Fruit fly (Drosophila melanogaster) whole organism, embryonic: ENCODE results near the gene CG11672.

Source experiments
- Abd-B ChIP-seq: fragments of 200-800 bp; sonication (Bioruptor generic); optimal IDR thresholded peaks from 2 replicates; lab custom pipeline; 2018; ENCODE audit warnings: missing biosample characterization, mild to moderate bottlenecking, missing genetic modification characterization, moderate library complexity
- Awh ChIP-seq: fragments of 200-800 bp; sonication (Bioruptor generic); IDR thresholded peaks from 2 replicates; pipeline ENCODE4, ENCODE4 v1.3.6; 2022; ENCODE audit warnings: missing biosample characterization, missing genetic modification characterization
- Bgb ChIP-seq: fragments of 200-800 bp; sonication (Bioruptor generic); IDR thresholded peaks from 2 replicates; pipeline ENCODE4 v1.3.6; 2022; ENCODE audit warnings: missing biosample characterization, missing genetic modification characterization; ENCODE audit not compliant: partially characterized antibody
- CG10209 ChIP-seq: fragments of 200-800 bp; sonication (Bioruptor generic); optimal IDR thresholded peaks from 3 replicates; lab custom pipeline; 2017; ENCODE audit warnings: missing biosample characterization, mild to moderate bottlenecking, missing genetic modification characterization, missing genetic modification reagents
- CG10431 ChIP-seq: fragments of 200-800 bp; sonication (Bioruptor generic); optimal IDR thresholded peaks from 3 replicates; lab custom pipeline; 2018; ENCODE audit warnings: missing biosample characterization, mild to moderate bottlenecking, missing genetic modification characterization
- CG11247 ChIP-seq: fragments of 200-800 bp; sonication (Bioruptor generic); IDR thresholded peaks from 2 replicates; pipeline ENCODE4 v1.3.6; 2022; ENCODE audit warnings: missing biosample characterization, missing genetic modification characterization
- CG15269 ChIP-seq: fragments of 200-800 bp; sonication (Bioruptor generic); optimal IDR thresholded peaks from 2 replicates; lab custom pipeline; 2018; ENCODE audit warnings: missing biosample characterization, mild to moderate bottlenecking, missing genetic modification characterization, moderate library complexity
- CG15696 ChIP-seq: fragments of 200-800 bp; sonication (Bioruptor generic); optimal IDR thresholded peaks from 2 replicates; lab custom pipeline; 2019; ENCODE audit warnings: missing biosample characterization, mild to moderate bottlenecking, missing genetic modification characterization, moderate library complexity
- CG1603 ChIP-seq: fragments of 200-800 bp; sonication (Bioruptor generic); optimal IDR thresholded peaks from 2 replicates; lab custom pipeline; 2019; ENCODE audit warnings: missing biosample characterization, mild to moderate bottlenecking, missing genetic modification characterization, moderate library complexity
- CG1647 ChIP-seq: fragments of 200-800 bp; sonication (Bioruptor generic); optimal IDR thresholded peaks from 3 replicates; lab custom pipeline; 2016; ENCODE audit warnings: missing biosample characterization, missing genetic modification characterization
- CG16863 ChIP-seq: fragments of 200-800 bp; sonication (Bioruptor generic); optimal IDR thresholded peaks from 3 replicates; lab custom pipeline; 2016; ENCODE audit warnings: missing biosample characterization, missing genetic modification characterization
- CG18011 ChIP-seq: fragments of 200-800 bp; sonication (Bioruptor generic); optimal IDR thresholded peaks from 2 replicates; lab custom pipeline; 2017; ENCODE audit warnings: missing biosample characterization, missing genetic modification characterization, mild to moderate bottlenecking, moderate library complexity, missing genotype
- CG18619 ChIP-seq: fragments of 200-800 bp; sonication (Bioruptor generic); optimal IDR thresholded peaks from 3 replicates; lab custom pipeline; 2017; ENCODE audit warnings: missing biosample characterization, mild to moderate bottlenecking, missing genetic modification characterization
- CG2199 ChIP-seq: fragments of 200-800 bp; sonication (Bioruptor generic); IDR thresholded peaks from 3 replicates; pipeline ENCODE4 v1.3.6; 2022; ENCODE audit warnings: missing biosample characterization, missing genetic modification characterization
- CG31365 ChIP-seq: fragments of 200-800 bp; sonication (Bioruptor generic); optimal IDR thresholded peaks from 2 replicates; lab custom pipeline; 2018; ENCODE audit warnings: missing biosample characterization, mild to moderate bottlenecking, missing genetic modification characterization
- CG5245 ChIP-seq: fragments of 200-800 bp; sonication (Bioruptor generic); optimal IDR thresholded peaks from 3 replicates; lab custom pipeline; 2016; ENCODE audit warnings: missing biosample characterization, missing genetic modification characterization
- CG6272 ChIP-seq: fragments of 200-800 bp; sonication (Bioruptor generic); IDR thresholded peaks from 2 replicates; pipeline ENCODE4 v1.3.6; 2022; ENCODE audit warnings: missing biosample characterization, missing genetic modification characterization
- CG6689 ChIP-seq: fragments of 200-800 bp; sonication (Bioruptor generic); IDR thresholded peaks from 2 replicates; pipeline ENCODE4 v1.3.6; 2022; ENCODE audit warnings: missing biosample characterization, missing genetic modification characterization
- CG7928 ChIP-seq: fragments of 200-800 bp; sonication (Bioruptor generic); optimal IDR thresholded peaks from 2 replicates; lab custom pipeline; 2017; ENCODE audit warnings: missing biosample characterization, mild to moderate bottlenecking, missing genetic modification characterization
- CG8281 ChIP-seq: fragments of 200-800 bp; sonication (Bioruptor generic); optimal IDR thresholded peaks from 2 replicates; lab custom pipeline; 2018; ENCODE audit warnings: missing biosample characterization, mild to moderate bottlenecking, missing genetic modification characterization, moderate library complexity
- CG8924 ChIP-seq: fragments of 200-800 bp; optimal IDR thresholded peaks from 3 replicates; lab custom pipeline; 2019; ENCODE audit warnings: missing biosample characterization, mild to moderate bottlenecking, missing genetic modification characterization, moderate library complexity
- CG9876 ChIP-seq: fragments of 200-800 bp; sonication (Bioruptor generic); optimal IDR thresholded peaks from 2 replicates; lab custom pipeline; 2016; ENCODE audit warnings: missing biosample characterization, missing genetic modification characterization
- Dll ChIP-seq: fragments of 200-800 bp; sonication (Bioruptor generic); IDR thresholded peaks from 4 replicates; pipeline ENCODE4 v1.3.6; 2022; ENCODE audit warnings: missing biosample characterization, missing genetic modification characterization; ENCODE audit not compliant: partially characterized antibody
- Fer3 ChIP-seq: fragments of 200-800 bp; sonication (Bioruptor generic); optimal IDR thresholded peaks from 2 replicates; lab custom pipeline; 2018; ENCODE audit warnings: missing biosample characterization, mild to moderate bottlenecking, missing genetic modification characterization, moderate library complexity
- GATAe ChIP-seq: fragments of 200-800 bp; sonication (Bioruptor generic); conservative IDR thresholded peaks from 2 replicates; pipeline ENCODE4 v1.3.6; 2022; ENCODE audit warnings: missing biosample characterization, missing genetic modification characterization
- HLHmδ ChIP-seq: fragments of 200-800 bp; sonication (Bioruptor generic); optimal IDR thresholded peaks from 2 replicates; lab custom pipeline; 2018; ENCODE audit warnings: missing biosample characterization, mild to moderate bottlenecking, missing genetic modification characterization, moderate library complexity
- Hand ChIP-seq: fragments of 200-800 bp; sonication (Bioruptor generic); optimal IDR thresholded peaks from 2 replicates; lab custom pipeline; 2017; ENCODE audit warnings: mild to moderate bottlenecking, missing biosample characterization, missing genetic modification reagents, missing genetic modification characterization
- Hmr ChIP-seq: fragments of 200-800 bp; sonication (Bioruptor generic); optimal IDR thresholded peaks from 3 replicates; lab custom pipeline; 2017; ENCODE audit warnings: mild to moderate bottlenecking, missing biosample characterization, missing genetic modification reagents, missing genetic modification characterization
- Kr ChIP-seq: fragments of 200-800 bp; sonication (Bioruptor generic); optimal IDR thresholded peaks from 2 replicates; lab custom pipeline; 2017; ENCODE audit warnings: missing biosample characterization, mild to moderate bottlenecking, missing genetic modification characterization
- Lim3 ChIP-seq: fragments of 200-800 bp; sonication (Bioruptor generic); IDR thresholded peaks from 2 replicates; pipeline ENCODE4 v1.3.6; 2022; ENCODE audit warnings: missing biosample characterization, missing genetic modification characterization
- Meics ChIP-seq: fragments of 200-800 bp; sonication (Bioruptor generic); optimal IDR thresholded peaks from 2 replicates; lab custom pipeline; 2017; ENCODE audit warnings: missing biosample characterization, mild to moderate bottlenecking, missing genetic modification characterization
- Nf-YA ChIP-seq: fragments of 200-800 bp; sonication (Bioruptor generic); IDR thresholded peaks from 2 replicates; pipeline ENCODE4 v1.3.6; 2022; ENCODE audit warnings: missing biosample characterization, missing genetic modification characterization
- Six4 ChIP-seq: fragments of 200-800 bp; sonication (Bioruptor generic); optimal IDR thresholded peaks from 2 replicates; lab custom pipeline; 2016; ENCODE audit warnings: missing biosample characterization, missing genetic modification characterization
- az2 ChIP-seq: fragments of 200-800 bp; sonication (Bioruptor generic); optimal IDR thresholded peaks from 3 replicates; lab custom pipeline; 2016; ENCODE audit warnings: missing biosample characterization, missing genetic modification characterization
- bowl ChIP-seq: fragments of 200-800 bp; sonication (Bioruptor generic); IDR thresholded peaks from 2 replicates; pipeline ENCODE4 v1.3.6; 2022; ENCODE audit warnings: missing biosample characterization, missing genetic modification characterization
- br ChIP-seq: fragments of >200 bp; optimal IDR thresholded peaks from 2 replicates; lab custom pipeline; 2017
- ewg ChIP-seq: fragments of 200-800 bp; sonication (Bioruptor generic); optimal IDR thresholded peaks from 3 replicates; lab custom pipeline; 2017; ENCODE audit warnings: mild to moderate bottlenecking, missing biosample characterization, missing genetic modification reagents, missing genetic modification characterization
- fru ChIP-seq: fragments of >200 bp; optimal IDR thresholded peaks from 2 replicates; lab custom pipeline; 2017
- ftz-f1 ChIP-seq: fragments of 200-800 bp; sonication (Bioruptor generic); optimal IDR thresholded peaks from 2 replicates; lab custom pipeline; 2016; ENCODE audit warnings: missing biosample characterization, missing genetic modification characterization
- grn ChIP-seq: fragments of 200-800 bp; sonication (Bioruptor generic); optimal IDR thresholded peaks from 3 replicates; lab custom pipeline; 2017; ENCODE audit warnings: missing biosample characterization, missing genetic modification characterization
- hkb ChIP-seq, 2 experiments: fragments of 200-800 bp in 1 of 2; fragments of >200 bp in 1 of 2; sonication (Bioruptor generic) in 1 of 2; IDR thresholded peaks in 1 of 2; optimal IDR thresholded peaks in 1 of 2; 2 replicates each; pipeline versions ENCODE4 v1.3.6 to Lab custom; 2017 to 2022; ENCODE audit warnings: missing biosample characterization in 1 of 2, missing genetic modification characterization in 1 of 2
- hth ChIP-seq: fragments of >200 bp; optimal IDR thresholded peaks from 2 replicates; lab custom pipeline; 2017; ENCODE audit warnings: inconsistent platforms
- jing ChIP-seq: fragments of 200-800 bp; sonication (Bioruptor generic); optimal IDR thresholded peaks from 2 replicates; lab custom pipeline; 2018; ENCODE audit warnings: missing biosample characterization, mild to moderate bottlenecking, missing genetic modification characterization
- jumu ChIP-seq: fragments of 200-800 bp; sonication (Bioruptor generic); optimal IDR thresholded peaks from 3 replicates; lab custom pipeline; 2016; ENCODE audit warnings: missing biosample characterization, missing genetic modification characterization
- lov ChIP-seq, 2 experiments: fragments of 200-800 bp in 1 of 2; fragments of >200 bp in 1 of 2; sonication (Bioruptor generic) in 1 of 2; IDR thresholded peaks in 1 of 2; optimal IDR thresholded peaks in 1 of 2; 2 replicates in 1 of 2; 3 replicates in 1 of 2; pipeline versions ENCODE4 v1.3.6 to Lab custom; 2017 to 2022; ENCODE audit warnings: missing biosample characterization in 1 of 2, missing genetic modification characterization in 1 of 2
- maf-S ChIP-seq: fragments of 200-800 bp; sonication (Bioruptor generic); optimal IDR thresholded peaks from 2 replicates; lab custom pipeline; 2016; ENCODE audit warnings: missing biosample characterization, missing genetic modification characterization
- pita ChIP-seq: fragments of 200-800 bp; sonication (Bioruptor generic); optimal IDR thresholded peaks from 2 replicates; lab custom pipeline; 2017; ENCODE audit warnings: missing biosample characterization, mild to moderate bottlenecking, missing genetic modification characterization
- scrt ChIP-seq: fragments of 200-800 bp; sonication (Bioruptor generic); optimal IDR thresholded peaks from 2 replicates; lab custom pipeline; 2018; ENCODE audit warnings: missing biosample characterization, mild to moderate bottlenecking, missing genetic modification characterization, moderate library complexity
- slou ChIP-seq: fragments of 200-800 bp; sonication (Bioruptor generic); optimal IDR thresholded peaks from 3 replicates; lab custom pipeline; 2016; ENCODE audit warnings: missing biosample characterization, missing genetic modification characterization
- slp2 ChIP-seq: fragments of 200-800 bp; sonication (Bioruptor generic); optimal IDR thresholded peaks from 2 replicates; lab custom pipeline; 2016; ENCODE audit warnings: missing biosample characterization, missing genetic modification characterization
- vfl ChIP-seq: fragments of 200-800 bp; sonication (Bioruptor generic); optimal IDR thresholded peaks from 2 replicates; lab custom pipeline; 2016; ENCODE audit warnings: missing biosample characterization, missing genetic modification characterization

The CG11672 gene

dm6 chr3R:8243720-8244119, 46.7 kb downstream of the CG11672 start, which contains the start of the genes CG9636, CG18749 and CG33722 (continued):
- TF ChIP-seq slou (GFP tag; lab: Kevin White, UChicago) (peak; percentile 27), CG6689 (peak; percentile 70), slp2 (GFP tag; lab: Kevin White, UChicago) (peak; percentile 11), CG18619 (GFP tag; lab: Kevin White, UChicago) (peak; percentile 46), br (lab: Kevin White, UChicago) (no peak), Fer3 (tag; lab: Kevin White, UChicago) (peak; percentile 56), jumu (GFP tag; lab: Kevin White, UChicago) (no peak), grn (GFP tag; lab: Kevin White, UChicago) (no peak), bowl (GFP tag; lab: Robert Waterston, UW) (0 out of 2 replicates have a peak, but pooled peaks have one; percentile 34), fru (lab: Kevin White, UChicago) (no peak), pita (GFP tag; lab: Kevin White, UChicago) (no peak), CG31365 (tag; lab: Kevin White, UChicago) (peak; percentile 50), Abd-B (GFP tag; lab: Kevin White, UChicago) (peak; percentile 84), CG7928 (GFP tag; lab: Kevin White, UChicago) (no peak), maf-S (GFP tag; lab: Kevin White, UChicago) (no peak), CG2199 (GFP tag; lab: Robert Waterston, UW) (0 out of 3 replicates have a peak, but pooled peaks have one; percentile 13), Bgb (peak; percentile 93), CG15696 (tag; lab: Kevin White, UChicago) (peak; percentile 53), Hand (GFP tag; lab: Kevin White, UChicago) (peak; percentile 41), CG8924 (tag; lab: Kevin White, UChicago) (peak; percentile 72), CG5245 (GFP tag; lab: Kevin White, UChicago) (peak; percentile 45), hth (lab: Kevin White, UChicago) (no peak), GATAe (no peak), CG16863 (GFP tag; lab: Kevin White, UChicago) (no peak), CG9876 (GFP tag; lab: Kevin White, UChicago) (no peak), HLHmδ (GFP tag; lab: Kevin White, UChicago) (no peak), CG1647 (no peak), CG1603 (tag; lab: Kevin White, UChicago) (peak; percentile 38), Nf-YA (GFP tag; lab: Robert Waterston, UW) (no peak), Six4 (GFP tag; lab: Kevin White, UChicago) (peak; percentile 54), CG15269 (tag; lab: Kevin White, UChicago) (peak; percentile 61), CG10209 (GFP tag; lab: Kevin White, UChicago) (peak; percentile 34), jing (GFP tag; lab: Kevin White, UChicago) (no peak), vfl (peak; percentile 54), Hmr (GFP tag; lab: Kevin White, UChicago) (peak; percentile 70), ftz-f1 (GFP tag; lab: Kevin White, UChicago) (no peak), CG6272 (peak; percentile 66), Awh (peak; percentile 66; the same call in 1 of the 2 replicates), Lim3 (no peak), Kr (GFP tag; lab: Kevin White, UChicago) (no peak), CG11247 (GFP tag; lab: Robert Waterston, UW) (peak; percentile 61; the same call in 1 of the 2 replicates), ewg (GFP tag; lab: Kevin White, UChicago) (peak; percentile 36), CG10431 (GFP tag; lab: Kevin White, UChicago) (peak; percentile 57), CG18011 (GFP tag; lab: Kevin White, UChicago) (peak; percentile 65), scrt (peak; percentile 41), az2 (GFP tag; lab: Kevin White, UChicago) (peak; percentile 73), Dll (GFP tag; lab: Robert Waterston, UW) (peak; percentile 99), lov (optimal IDR thresholded peaks at IDR 0.05; lab: Kevin White, UChicago) (no peak), lov (GFP tag; IDR thresholded peaks at IDR 0.05; lab: Robert Waterston, UW) (no peak), Meics (peak; percentile 60), hkb (optimal IDR thresholded peaks at IDR 0.05; lab: Kevin White, UChicago) (no peak), hkb (GFP tag; IDR thresholded peaks at IDR 0.05; lab: Robert Waterston, UW) (peak; percentile 77), CG8281 (tag; lab: Kevin White, UChicago) (peak; percentile 55)
